Fruit fly (Drosophila melanogaster) whole organism, embryonic: ENCODE results near the gene Osi19.

Source experiments
- B-H2 ChIP-seq: fragments of 200-800 bp; sonication (Bioruptor generic); optimal IDR thresholded peaks from 2 replicates; lab custom pipeline; 2018; ENCODE audit warnings: missing biosample characterization, mild to moderate bottlenecking, missing genetic modification characterization
- BEAF-32 ChIP-seq: fragments of 200-800 bp; sonication (Bioruptor generic); optimal IDR thresholded peaks from 3 replicates; lab custom pipeline; 2017; ENCODE audit warnings: missing biosample characterization, missing genetic modification characterization, mild to moderate bottlenecking, moderate library complexity, missing genetic modification reagents
- CG10147 ChIP-seq: fragments of 200-800 bp; sonication (Bioruptor generic); optimal IDR thresholded peaks from 2 replicates; lab custom pipeline; 2019; ENCODE audit warnings: missing biosample characterization, mild to moderate bottlenecking, missing genetic modification characterization, moderate library complexity
- CG10209 ChIP-seq: fragments of 200-800 bp; sonication (Bioruptor generic); optimal IDR thresholded peaks from 3 replicates; lab custom pipeline; 2017; ENCODE audit warnings: missing biosample characterization, mild to moderate bottlenecking, missing genetic modification characterization, missing genetic modification reagents
- CG10274 ChIP-seq: fragments of 200-800 bp; sonication (Bioruptor generic); optimal IDR thresholded peaks from 3 replicates; lab custom pipeline; 2017; ENCODE audit warnings: missing biosample characterization, mild to moderate bottlenecking, missing genetic modification characterization
- CG10321 ChIP-seq: fragments of 200-800 bp; sonication (Bioruptor generic); IDR thresholded peaks from 2 replicates; pipeline ENCODE4 v1.3.6; 2022; ENCODE audit warnings: missing biosample characterization, missing genetic modification characterization
- CG10431 ChIP-seq: fragments of 200-800 bp; sonication (Bioruptor generic); optimal IDR thresholded peaks from 3 replicates; lab custom pipeline; 2018; ENCODE audit warnings: missing biosample characterization, mild to moderate bottlenecking, missing genetic modification characterization
- CG10543 ChIP-seq: fragments of 200-800 bp; sonication (Bioruptor generic); optimal IDR thresholded peaks from 3 replicates; lab custom pipeline; 2017; ENCODE audit warnings: missing biosample characterization, mild to moderate bottlenecking, missing genetic modification characterization, moderate library complexity
- CG11456 ChIP-seq: fragments of 200-800 bp; sonication (Bioruptor generic); IDR thresholded peaks from 3 replicates; pipeline ENCODE4 v1.3.6; 2022; ENCODE audit warnings: missing biosample characterization, missing genetic modification characterization
- CG11695 ChIP-seq: fragments of 200-800 bp; sonication (Bioruptor generic); IDR thresholded peaks from 3 replicates; pipeline ENCODE4 v1.3.6; 2022; ENCODE audit warnings: missing biosample characterization, missing genetic modification characterization
- CG12299 ChIP-seq: fragments of 200-800 bp; sonication (Bioruptor generic); optimal IDR thresholded peaks from 2 replicates; lab custom pipeline; 2018; ENCODE audit warnings: missing biosample characterization, mild to moderate bottlenecking, missing genetic modification characterization
- CG12391 ChIP-seq: fragments of 200-800 bp; sonication (Bioruptor generic); optimal IDR thresholded peaks from 3 replicates; lab custom pipeline; 2018; ENCODE audit warnings: missing biosample characterization, mild to moderate bottlenecking, missing genetic modification characterization, moderate library complexity
- CG2116 ChIP-seq: fragments of 200-800 bp; sonication (Bioruptor generic); optimal IDR thresholded peaks from 3 replicates; lab custom pipeline; 2018; ENCODE audit warnings: missing biosample characterization, mild to moderate bottlenecking, missing genetic modification characterization
- CG2120 ChIP-seq: fragments of 200-800 bp; sonication (Bioruptor generic); optimal IDR thresholded peaks from 3 replicates; lab custom pipeline; 2016; ENCODE audit warnings: missing biosample characterization, missing genetic modification characterization
- CG32532 ChIP-seq: fragments of 200-800 bp; sonication (Bioruptor generic); IDR thresholded peaks from 2 replicates; pipeline ENCODE4 v1.3.6; 2022; ENCODE audit warnings: missing biosample characterization, missing genetic modification characterization
- CG33213 ChIP-seq: fragments of 200-800 bp; sonication (Bioruptor generic); optimal IDR thresholded peaks from 3 replicates; lab custom pipeline; 2016; ENCODE audit warnings: missing biosample characterization, missing genetic modification characterization
- CG34376 ChIP-seq: fragments of 200-800 bp; sonication (Bioruptor generic); optimal IDR thresholded peaks from 2 replicates; lab custom pipeline; 2018; ENCODE audit warnings: missing biosample characterization, mild to moderate bottlenecking, missing genetic modification characterization
- CG5245 ChIP-seq: fragments of 200-800 bp; sonication (Bioruptor generic); optimal IDR thresholded peaks from 3 replicates; lab custom pipeline; 2016; ENCODE audit warnings: missing biosample characterization, missing genetic modification characterization
- CG6654 ChIP-seq: fragments of 200-800 bp; sonication (Bioruptor generic); optimal IDR thresholded peaks from 2 replicates; lab custom pipeline; 2017; ENCODE audit warnings: missing biosample characterization, mild to moderate bottlenecking, missing genetic modification characterization
- CG7963 ChIP-seq: fragments of 200-800 bp; sonication (Bioruptor generic); IDR thresholded peaks from 3 replicates; pipeline ENCODE4 v1.3.6; 2022; ENCODE audit warnings: missing biosample characterization, missing genetic modification characterization; ENCODE audit not compliant: partially characterized antibody
- CG7987 ChIP-seq: fragments of 200-800 bp; sonication (Bioruptor generic); optimal IDR thresholded peaks from 2 replicates; lab custom pipeline; 2018; ENCODE audit warnings: missing biosample characterization, mild to moderate bottlenecking, missing genetic modification characterization, moderate library complexity
- CG8924 ChIP-seq: fragments of 200-800 bp; optimal IDR thresholded peaks from 3 replicates; lab custom pipeline; 2019; ENCODE audit warnings: missing biosample characterization, mild to moderate bottlenecking, missing genetic modification characterization, moderate library complexity
- CG9797 ChIP-seq: fragments of 200-800 bp; sonication (Bioruptor generic); optimal IDR thresholded peaks from 3 replicates; lab custom pipeline; 2018; ENCODE audit warnings: missing biosample characterization, mild to moderate bottlenecking, missing genetic modification characterization
- Dip2 ChIP-seq: fragments of 200-800 bp; sonication (Bioruptor generic); IDR thresholded peaks from 2 replicates; pipeline ENCODE4 v1.3.6; 2022; ENCODE audit warnings: missing biosample characterization, missing genetic modification characterization
- Hr3 ChIP-seq: fragments of 200-800 bp; sonication (Bioruptor generic); optimal IDR thresholded peaks from 3 replicates; lab custom pipeline; 2016; ENCODE audit warnings: missing biosample characterization, missing genetic modification characterization
- Jarid2 ChIP-seq: fragments of 200-800 bp; sonication (Bioruptor generic); optimal IDR thresholded peaks from 3 replicates; lab custom pipeline; 2017; ENCODE audit warnings: mild to moderate bottlenecking, missing biosample characterization, missing genetic modification reagents, missing genetic modification characterization
- Lpt ChIP-seq: fragments of >200 bp; optimal IDR thresholded peaks from 2 replicates; lab custom pipeline; 2018; ENCODE audit warnings: missing biosample characterization, missing genetic modification characterization
- NfI ChIP-seq: fragments of 200-800 bp; sonication (Bioruptor generic); optimal IDR thresholded peaks from 3 replicates; lab custom pipeline; 2018; ENCODE audit warnings: missing biosample characterization, mild to moderate bottlenecking, missing genetic modification characterization, moderate library complexity
- Pdp1 ChIP-seq, 2 experiments: fragments of 200-800 bp; sonication (Bioruptor generic); optimal IDR thresholded peaks; 3 replicates each; lab custom pipeline; 2016; ENCODE audit warnings: missing biosample characterization in 2 of 2, missing genetic modification characterization in 2 of 2, mild to moderate bottlenecking in 1 of 2, moderate library complexity in 1 of 2
- Ravus ChIP-seq: fragments of 200-800 bp; sonication (Bioruptor generic); IDR thresholded peaks from 2 replicates; pipeline ENCODE4 v1.3.6; 2022; ENCODE audit warnings: missing biosample characterization, missing genetic modification characterization
- Rx ChIP-seq: fragments of 200-800 bp; sonication (Bioruptor generic); IDR thresholded peaks from 2 replicates; pipeline ENCODE4 v1.3.6; 2022; ENCODE audit warnings: missing biosample characterization, missing genetic modification characterization
- Sry-δ ChIP-seq: fragments of 200-800 bp; sonication (Bioruptor generic); optimal IDR thresholded peaks from 2 replicates; lab custom pipeline; 2016; ENCODE audit warnings: missing biosample characterization, missing genetic modification characterization
- Stat92E ChIP-seq, 3 experiments: fragments of >200 bp in 2 of 3; fragments of 200-800 bp in 1 of 3; sonication (Bioruptor generic) in 1 of 3; optimal IDR thresholded peaks; 2 replicates each; lab custom pipeline; 2017 to 2019; ENCODE audit warnings: missing biosample characterization in 3 of 3, missing genetic modification characterization in 3 of 3, mild to moderate bottlenecking in 1 of 3, moderate library complexity in 1 of 3
- YL-1 ChIP-seq: fragments of 200-800 bp; sonication (Bioruptor generic); optimal IDR thresholded peaks from 3 replicates; lab custom pipeline; 2017; ENCODE audit warnings: missing biosample characterization, mild to moderate bottlenecking, missing genetic modification characterization
- bbx ChIP-seq: fragments of 200-800 bp; sonication (Bioruptor generic); IDR thresholded peaks from 2 replicates; pipeline ENCODE4 v1.3.6; 2022; ENCODE audit warnings: missing biosample characterization, missing genetic modification characterization; ENCODE audit not compliant: partially characterized antibody
- bowl ChIP-seq: fragments of 200-800 bp; sonication (Bioruptor generic); IDR thresholded peaks from 2 replicates; pipeline ENCODE4 v1.3.6; 2022; ENCODE audit warnings: missing biosample characterization, missing genetic modification characterization
- bsh ChIP-seq, 2 experiments: fragments of 200-800 bp; sonication (Bioruptor generic); optimal IDR thresholded peaks; 2 replicates each; lab custom pipeline; 2017 to 2018; ENCODE audit warnings: mild to moderate bottlenecking in 2 of 2, missing biosample characterization in 2 of 2, missing genetic modification characterization in 2 of 2, moderate library complexity in 1 of 2
- chn ChIP-seq: fragments of 200-800 bp; sonication (Bioruptor generic); optimal IDR thresholded peaks from 2 replicates; lab custom pipeline; 2016; ENCODE audit warnings: missing biosample characterization, missing genetic modification characterization
- dmrt11E ChIP-seq: fragments of 200-800 bp; sonication (Bioruptor generic); optimal IDR thresholded peaks from 3 replicates; lab custom pipeline; 2018; ENCODE audit warnings: missing biosample characterization, mild to moderate bottlenecking, missing genetic modification characterization, moderate library complexity
- fd96Cb ChIP-seq: fragments of 200-800 bp; sonication (Bioruptor generic); optimal IDR thresholded peaks from 2 replicates; lab custom pipeline; 2018; ENCODE audit warnings: missing biosample characterization, mild to moderate bottlenecking, missing genetic modification characterization, moderate library complexity
- jigr1 ChIP-seq: fragments of 200-800 bp; sonication (Bioruptor generic); IDR thresholded peaks from 3 replicates; pipeline ENCODE4 v1.3.6; 2022; ENCODE audit warnings: missing biosample characterization, missing genetic modification characterization
- nmo ChIP-seq: fragments of 200-800 bp; sonication (Bioruptor generic); optimal IDR thresholded peaks from 2 replicates; lab custom pipeline; 2018; ENCODE audit warnings: missing biosample characterization, mild to moderate bottlenecking, missing genetic modification characterization, moderate library complexity
- pan ChIP-seq, 4 experiments: fragments of >200 bp in 3 of 4; fragments of 200-800 bp in 1 of 4; sonication (Bioruptor generic) in 1 of 4; optimal IDR thresholded peaks in 3 of 4; IDR thresholded peaks in 1 of 4; 2 replicates each; pipeline versions ENCODE4 v1.3.6 to Lab custom; 2017 to 2022; ENCODE audit warnings: missing biosample characterization in 2 of 4, missing genetic modification characterization in 2 of 4, mixed read lengths in 1 of 4
- sens ChIP-seq: fragments of 200-800 bp; sonication (Bioruptor generic); peaks from one replicate; lab custom pipeline; 2016; ENCODE audit warnings: missing biosample characterization, missing genetic modification characterization
- shn ChIP-seq: fragments of 200-800 bp; sonication (Bioruptor generic); optimal IDR thresholded peaks from 3 replicates; lab custom pipeline; 2016; ENCODE audit warnings: missing biosample characterization, missing genetic modification characterization
- stc ChIP-seq: fragments of 200-800 bp; sonication (Bioruptor generic); IDR thresholded peaks from 2 replicates; pipeline ENCODE4 v1.3.6; 2022; ENCODE audit warnings: missing biosample characterization, missing genetic modification characterization
- twi ChIP-seq: fragments of 200-800 bp; optimal IDR thresholded peaks from 2 replicates; lab custom pipeline; 2019; ENCODE audit warnings: missing biosample characterization, mild to moderate bottlenecking, missing genetic modification characterization, moderate library complexity
- unpg ChIP-seq: fragments of 200-800 bp; sonication (Bioruptor generic); optimal IDR thresholded peaks from 3 replicates; lab custom pipeline; 2018; ENCODE audit warnings: missing biosample characterization, mild to moderate bottlenecking, missing genetic modification characterization, moderate library complexity

Gene Osi19

DNA sequence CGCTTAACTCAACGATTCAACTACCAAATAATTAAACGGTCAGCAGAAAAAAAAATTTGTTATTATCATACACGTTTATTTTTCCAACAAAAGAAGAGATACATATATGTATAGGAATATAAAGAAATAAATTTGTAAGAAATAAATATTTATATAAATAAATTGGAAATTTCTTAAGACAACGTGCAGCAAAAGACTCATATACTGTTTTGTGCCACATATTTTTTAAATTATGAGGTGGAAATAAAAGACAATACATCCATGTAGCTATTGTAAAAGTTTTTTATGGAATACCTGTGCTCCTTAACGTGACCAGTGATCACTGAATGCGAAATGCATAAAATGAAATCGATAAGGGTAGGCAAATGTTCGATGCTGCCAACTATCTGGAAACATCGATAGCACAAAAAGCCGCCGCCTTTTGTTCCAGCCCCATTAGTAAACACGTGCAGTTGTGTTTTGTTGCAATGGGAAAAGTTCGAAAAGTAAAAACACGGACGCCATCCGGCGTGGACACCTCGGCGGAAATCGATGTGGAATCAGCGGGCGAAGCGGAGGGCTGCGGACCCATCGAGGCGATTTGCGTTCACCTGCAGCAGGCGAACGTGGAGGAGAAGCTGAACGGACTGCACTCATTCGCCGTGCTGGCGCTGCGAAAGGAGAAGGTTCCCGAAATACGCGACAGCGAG lies 33.5 kb downstream of the Osi19 start, which contains the start of gene CG10286:
Gene CG10286, plus strand, starts transcription at position 416 of the 689 bp plus-strand sequence.
- TF ChIP-seq CG2120 (GFP tag; lab: Kevin White, UChicago) (no peak), CG32532 (GFP tag; lab: Robert Waterston, UW) (peak; percentile 36), stc (GFP tag; lab: Robert Waterston, UW) (no peak), Hr3 (peak; percentile 20), Jarid2 (peak; percentile 23), shn (GFP tag; lab: Kevin White, UChicago) (no peak), CG10431 (GFP tag; lab: Kevin White, UChicago) (peak; percentile 46), CG33213 (peak; percentile 47), Pdp1 (GFP tag; optimal IDR thresholded peaks at IDR 0.05; lab: Kevin White, UChicago) (no peak), CG2116 (GFP tag; lab: Kevin White, UChicago) (peak; percentile 56), nmo (peak; percentile 34), CG11456 (GFP tag; lab: Robert Waterston, UW) (0 out of 3 replicates have a peak, but pooled peaks have one; percentile 7), fd96Cb (peak; percentile 6), pan (optimal IDR thresholded peaks at IDR 0.05; lab: Kevin White, UChicago) (no peak), pan (GFP tag; optimal IDR thresholded peaks at IDR 0.05 in 1 of 2, IDR thresholded peaks at IDR 0.05 in 1 of 2) (no peak), NfI (GFP tag; lab: Kevin White, UChicago) (peak; percentile 5), sens (peak; percentile 73), jigr1 (no peak), unpg (GFP tag; lab: Kevin White, UChicago) (peak; percentile 36), dmrt11E (tag; lab: Kevin White, UChicago) (no peak), Ravus (GFP tag; lab: Robert Waterston, UW) (no peak), Rx (GFP tag; lab: Robert Waterston, UW) (peak; percentile 31; the same call in 1 of the 2 replicates), CG10321 (no peak), CG7963 (peak; percentile 76; the same call in 1 of the 3 replicates), CG10209 (peak; percentile 16), chn (no peak), CG12299 (tag; lab: Kevin White, UChicago) (peak; percentile 46), YL-1 (GFP tag; lab: Kevin White, UChicago) (peak; percentile 70), bowl (GFP tag; lab: Robert Waterston, UW) (no peak), Sry-δ (GFP tag; lab: Kevin White, UChicago) (peak; percentile 83), bsh (GFP tag; optimal IDR thresholded peaks at IDR 0.05; lab: Kevin White, UChicago) (peak in 1 of 2 experiments; percentile 24), CG10543 (no peak), twi (tag; lab: Kevin White, UChicago) (no peak), CG10147 (GFP tag; lab: Kevin White, UChicago) (no peak), BEAF-32 (GFP tag; lab: Kevin White, UChicago) (peak; percentile 82), CG7987 (peak; percentile 54), Lpt (no peak), CG10274 (GFP tag; lab: Kevin White, UChicago) (no peak), bbx (GFP tag; lab: Robert Waterston, UW) (peak; percentile 87), CG12391 (tag; lab: Kevin White, UChicago) (peak; percentile 71), CG5245 (no peak), Stat92E (GFP tag; optimal IDR thresholded peaks at IDR 0.05; lab: Kevin White, UChicago) (no peak), CG34376 (GFP tag; lab: Kevin White, UChicago) (no peak), CG6654 (GFP tag; lab: Kevin White, UChicago) (no peak), CG8924 (tag; lab: Kevin White, UChicago) (peak; percentile 86), CG9797 (GFP tag; lab: Kevin White, UChicago) (peak; percentile 25), B-H2 (GFP tag; lab: Kevin White, UChicago) (peak; percentile 9), CG11695 (GFP tag; lab: Robert Waterston, UW) (0 out of 3 replicates have a peak, but pooled peaks have one; percentile 8), Dip2 (GFP tag; lab: Robert Waterston, UW) (no peak)
